Worm (Caenorhabditis elegans): Measurements from ENCODE around the gene rft-1.
A peak's percentile ranks its signal among the peaks of the same experiment; 100 is the strongest.

The rft-1 gene

DNA sequence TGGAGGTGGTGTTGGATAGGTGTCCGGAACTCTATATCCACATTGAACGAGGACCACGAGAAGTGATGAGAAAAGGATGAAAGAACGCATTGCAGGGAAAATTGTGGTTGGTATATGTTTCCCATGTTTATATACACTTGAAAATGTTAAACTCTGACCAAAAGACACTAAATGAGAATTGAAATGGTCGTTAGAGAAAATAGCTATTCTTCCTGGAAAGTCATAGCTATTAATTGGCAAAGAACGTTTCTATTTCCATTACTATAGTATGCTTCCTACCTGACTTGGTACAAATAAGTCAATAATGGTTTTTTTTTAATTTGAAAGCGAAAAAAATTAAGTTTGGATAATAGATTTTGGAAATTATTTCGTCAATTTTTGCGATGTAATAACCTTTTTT lies 26.3 kb downstream of the rft-1 start, which contains the start of gene Y47D7A.18:
Gene Y47D7A.18, minus strand, starts transcription at position 101 of the 400 bp plus-strand sequence.
- TF ChIP-seq zag-1 (tag; optimal IDR thresholded peaks at IDR 0.05) (no peak), lin-39 (tag; optimal IDR thresholded peaks at IDR 0.05) (no peak), nhr-25 (tag; optimal IDR thresholded peaks at IDR 0.05) (no peak), ceh-16 (tag; optimal IDR thresholded peaks at IDR 0.05) (no peak), unc-62 (GFP tag; optimal IDR thresholded peaks at IDR 0.05) (no peak), eor-1 (tag; optimal IDR thresholded peaks at IDR 0.05) (no peak), fos-1 (tag; optimal IDR thresholded peaks at IDR 0.05) (no peak), sea-2 (GFP tag; optimal IDR thresholded peaks at IDR 0.05) (no peak), daf-12 (tag; optimal IDR thresholded peaks at IDR 0.05) (no peak), nhr-77 (tag; optimal IDR thresholded peaks at IDR 0.05) (no peak), hmg-11 (tag; optimal IDR thresholded peaks at IDR 0.05) (no peak), pha-4 (tag; optimal IDR thresholded peaks at IDR 0.05) (no peak), aly-2 (tag; optimal IDR thresholded peaks at IDR 0.05) (no peak), nhr-12 (tag; optimal IDR thresholded peaks at IDR 0.05) (no peak), fkh-2 (tag; optimal IDR thresholded peaks at IDR 0.05) (no peak), ztf-4 (tag; optimal IDR thresholded peaks at IDR 0.05) (no peak), tbx-2 (tag; optimal IDR thresholded peaks at IDR 0.05) (no peak), nhr-11 (tag; optimal IDR thresholded peaks at IDR 0.05) (no peak), ceh-28 (tag; optimal IDR thresholded peaks at IDR 0.05) (no peak)

DNA sequence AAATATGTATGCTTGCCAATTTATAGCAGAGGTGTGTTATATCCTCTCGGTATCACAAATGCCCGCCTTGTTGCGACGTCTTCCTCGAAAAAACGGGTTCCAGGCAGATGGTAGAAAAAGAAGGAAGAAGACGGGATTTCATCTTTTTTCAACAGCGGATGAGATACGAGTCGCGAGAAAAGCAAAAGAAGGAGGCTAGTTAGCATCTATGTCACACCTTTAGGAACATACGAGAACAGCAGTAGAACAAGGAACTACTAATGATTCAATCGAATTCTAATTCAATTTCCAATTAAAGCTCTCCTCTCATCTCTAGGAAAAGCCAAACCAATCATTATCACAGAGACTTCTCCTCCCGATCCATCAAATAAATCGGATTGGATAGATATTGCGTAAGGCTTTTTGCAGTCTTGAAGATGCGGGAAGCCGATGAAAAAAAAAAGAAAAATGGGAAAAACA lies 28.4 kb downstream of the rft-1 start, which contains the start of gene grl-5:
Gene grl-5, minus strand, starts transcription at position 51 of the 459 bp plus-strand sequence.
- TF ChIP-seq skn-1 (tag; optimal IDR thresholded peaks at IDR 0.05) (no peak), ceh-16 (tag; optimal IDR thresholded peaks at IDR 0.05) (no peak), nhr-43 (tag; optimal IDR thresholded peaks at IDR 0.05; ENCODE audit: poor library complexity, severe bottlenecking) (peak; percentile 18), sea-2 (GFP tag; optimal IDR thresholded peaks at IDR 0.05) (no peak), daf-12 (tag; optimal IDR thresholded peaks at IDR 0.05) (no peak)

DNA sequence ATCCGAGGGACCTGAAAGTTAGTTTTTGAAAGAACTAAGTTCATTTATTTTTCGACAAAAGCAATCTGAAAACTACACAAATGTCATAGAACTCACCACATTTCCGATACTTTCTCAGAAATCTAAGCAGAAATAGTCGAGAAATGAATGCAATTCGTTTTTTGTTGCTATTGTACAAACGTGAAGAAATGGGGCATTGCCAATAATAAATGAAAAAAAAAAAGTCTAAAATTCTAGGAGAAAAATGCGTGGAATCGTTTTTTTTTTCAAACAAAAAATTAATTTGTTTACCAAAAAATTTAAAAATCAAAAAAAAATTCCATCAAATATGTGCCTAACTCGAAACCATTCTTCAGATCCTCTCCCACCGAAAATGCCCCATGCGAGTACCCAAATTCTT lies 31.3 kb downstream of the rft-1 start, which contains the start of gene Y47D7A.17:
Gene Y47D7A.17, minus strand, starts transcription at position 101 of the 400 bp plus-strand sequence.
- TF ChIP-seq skn-1 (tag; optimal IDR thresholded peaks at IDR 0.05) (no peak), nhr-67 (tag; optimal IDR thresholded peaks at IDR 0.05) (no peak), fkh-10 (GFP tag; optimal IDR thresholded peaks at IDR 0.05) (no peak), ama-1 (optimal IDR thresholded peaks at IDR 0.05) (no peak)

DNA sequence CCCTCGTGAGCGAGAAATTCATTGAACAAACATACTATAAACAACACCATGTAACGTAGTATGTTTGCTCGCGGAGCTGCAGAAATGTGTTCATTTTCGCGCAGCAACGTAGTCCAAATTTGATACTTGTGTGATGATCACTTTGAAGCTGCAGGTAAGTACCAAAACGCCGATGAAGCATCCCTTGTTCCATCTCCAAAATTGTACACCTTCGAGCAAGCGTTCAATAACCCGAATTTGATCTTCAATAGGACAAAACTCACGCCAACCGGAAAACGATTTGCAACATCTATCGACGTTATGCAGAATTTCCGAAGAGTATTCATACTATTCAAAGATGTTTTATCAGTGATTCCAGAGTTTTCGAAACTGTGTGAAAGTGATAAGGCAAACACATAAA lies 32.4 kb downstream of the rft-1 start, which contains the start of gene Y47D7A.3:
Gene Y47D7A.3, plus strand, starts transcription at position 301 of the 400 bp plus-strand sequence.
- no peak for TF ChIP-seq ztf-4 (tag; optimal IDR thresholded peaks at IDR 0.05)
- TF ChIP-seq skn-1 (tag; optimal IDR thresholded peaks at IDR 0.05): no peak
- TF ChIP-seq ZK546.5 (tag; optimal IDR thresholded peaks at IDR 0.05): no peak
- no peak for TF ChIP-seq hmg-11 (tag; optimal IDR thresholded peaks at IDR 0.05)
- TF ChIP-seq mml-1 (tag; optimal IDR thresholded peaks at IDR 0.05): no peak
- TF ChIP-seq nhr-76 (tag; optimal IDR thresholded peaks at IDR 0.05): no peak
- TF ChIP-seq nhr-43 (tag; optimal IDR thresholded peaks at IDR 0.05; ENCODE audit: poor library complexity, severe bottlenecking): no peak
- no peak for TF ChIP-seq nfya-1 (tag; optimal IDR thresholded peaks at IDR 0.05; ENCODE audit: insufficient read depth)
- TF ChIP-seq pqm-1 (tag; optimal IDR thresholded peaks at IDR 0.05): no peak
- no peak for TF ChIP-seq fkh-10 (GFP tag; optimal IDR thresholded peaks at IDR 0.05)
- TF ChIP-seq R02D3.7 (tag; optimal IDR thresholded peaks at IDR 0.05): no peak
- TF ChIP-seq egl-5 (tag; optimal IDR thresholded peaks at IDR 0.05): no peak
- no peak for TF ChIP-seq pha-4 (tag; optimal IDR thresholded peaks at IDR 0.05)
- TF ChIP-seq egl-27 (tag; optimal IDR thresholded peaks at IDR 0.05): no peak
- no peak for TF ChIP-seq snpc-4 (tag; optimal IDR thresholded peaks at IDR 0.05)
- no peak for TF ChIP-seq mdl-1 (tag; optimal IDR thresholded peaks at IDR 0.05)

DNA sequence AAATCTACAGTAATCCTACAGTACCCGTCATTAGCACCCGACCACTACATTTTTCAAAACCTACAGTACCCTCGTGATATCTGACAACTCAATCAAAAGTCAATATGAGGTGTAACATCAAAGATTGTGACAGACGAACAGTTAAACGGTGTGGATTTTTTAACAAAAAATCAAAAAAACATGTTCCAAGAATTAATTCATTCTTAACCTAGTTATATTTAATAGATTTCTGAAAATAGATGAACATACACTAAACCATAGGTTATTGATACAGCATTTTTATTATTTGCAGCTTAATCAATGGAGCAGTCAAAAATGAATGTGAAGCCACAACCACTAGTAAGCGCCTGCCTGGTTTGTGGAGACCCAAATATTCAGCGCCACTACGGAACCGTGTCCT lies 35.5 kb downstream of the rft-1 start, which contains the start of gene nhr-118:
Gene nhr-118, plus strand, starts transcription at position 301 of the 400 bp plus-strand sequence.
- TF ChIP-seq hmg-11 (tag; optimal IDR thresholded peaks at IDR 0.05) (no peak), lin-39 (tag; optimal IDR thresholded peaks at IDR 0.05) (no peak)

All from whole organism, L3 larva.